Fruit fly (Drosophila melanogaster): Measurements from ENCODE around the gene cal1.

dm6 chr3R:17081359-17081935 is 6.6 kb upstream of the cal1 start:
- TF ChIP-seq Pif1B (GFP tag; optimal IDR thresholded peaks at IDR 0.05) = peak; percentile 71
- no peak for TF ChIP-seq CG13204 (GFP tag; optimal IDR thresholded peaks at IDR 0.05)
- no peak for TF ChIP-seq gl (tag; optimal IDR thresholded peaks at IDR 0.05)
- peak; percentile 58; the same call in 1 of the 2 replicates for TF ChIP-seq CG12605 (GFP tag; IDR thresholded peaks at IDR 0.05)
- peak; percentile 56; the same call in 2 of the 3 replicates for TF ChIP-seq CG4496 (GFP tag; IDR thresholded peaks at IDR 0.05)
- no peak for TF ChIP-seq Snoo (tag; optimal IDR thresholded peaks at IDR 0.05)
- TF ChIP-seq CG14655 (GFP tag; optimal IDR thresholded peaks at IDR 0.05) = no peak
- TF ChIP-seq CG8301 (tag; optimal IDR thresholded peaks at IDR 0.05) = peak; percentile 91
- peak; percentile 39 for TF ChIP-seq EcR (GFP tag; optimal IDR thresholded peaks at IDR 0.05)
- peak; percentile 35; the same call in 1 of the 3 replicates for TF ChIP-seq fd96Ca (GFP tag; IDR thresholded peaks at IDR 0.05)
- TF ChIP-seq rn (GFP tag; IDR thresholded peaks at IDR 0.05) = no peak
- peak; percentile 84 for TF ChIP-seq CG15710 (tag; optimal IDR thresholded peaks at IDR 0.05)
- TF ChIP-seq D1 (tag; optimal IDR thresholded peaks at IDR 0.05) = no peak
